Fruit fly (Drosophila melanogaster): ENCODE results near the gene CG5555.

Gene CG5555

DNA sequence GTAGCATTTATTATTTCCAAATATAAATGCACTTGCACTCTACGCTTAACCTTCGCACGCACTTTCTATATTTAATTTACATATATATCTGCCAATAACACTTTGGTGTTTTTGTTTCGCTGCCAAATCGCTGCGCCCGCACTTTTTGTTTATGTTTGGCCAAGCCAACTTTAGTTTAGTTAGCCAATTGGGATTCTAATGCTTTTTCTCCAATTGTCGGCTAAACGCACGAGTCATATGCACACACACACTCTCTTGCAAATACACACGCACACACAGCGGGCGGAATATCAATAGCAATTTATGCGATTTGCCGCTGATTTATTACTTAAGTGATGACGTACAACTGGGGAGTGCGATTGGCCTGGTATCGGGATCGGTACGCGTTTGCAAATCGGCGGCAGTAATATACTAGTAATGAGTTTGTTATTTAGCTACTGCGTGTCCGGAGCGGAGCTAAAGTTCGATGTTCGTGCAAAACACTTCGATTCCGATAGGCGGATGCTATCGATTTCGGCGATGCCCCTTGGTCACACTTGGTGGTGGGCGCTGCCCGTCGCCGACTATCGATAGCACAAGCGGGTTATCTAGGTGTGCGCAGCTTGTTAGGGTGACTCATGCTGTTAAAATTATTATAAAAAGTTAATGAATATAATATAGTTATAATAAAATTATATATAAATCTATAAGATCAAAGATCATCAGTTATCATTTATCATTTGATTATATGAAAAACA lies 46.0 kb upstream of the CG5555 start, which contains the start of gene vib (continued):
- TF ChIP-seq disco-r (GFP tag; optimal IDR thresholded peaks at IDR 0.05) (no peak), CG7786 (GFP tag; optimal IDR thresholded peaks at IDR 0.05) (no peak), zf30C (GFP tag; optimal IDR thresholded peaks at IDR 0.05) (no peak), pros (GFP tag; optimal IDR thresholded peaks at IDR 0.05) (no peak), Sox100B (GFP tag; optimal IDR thresholded peaks at IDR 0.05) (no peak), CG17568 (GFP tag; optimal IDR thresholded peaks at IDR 0.05) (peak; percentile 98), Asciz (GFP tag; optimal IDR thresholded peaks at IDR 0.05) (no peak), sc (optimal IDR thresholded peaks at IDR 0.05) (no peak), sc (GFP tag; optimal IDR thresholded peaks at IDR 0.05) (no peak), ab (GFP tag; optimal IDR thresholded peaks at IDR 0.05) (no peak), CG18599 (GFP tag; optimal IDR thresholded peaks at IDR 0.05) (no peak), CG1603 (tag; optimal IDR thresholded peaks at IDR 0.05) (peak; percentile 60), CG1529 (GFP tag; optimal IDR thresholded peaks at IDR 0.05) (no peak), CG34376 (GFP tag; optimal IDR thresholded peaks at IDR 0.05) (peak; percentile 52), CG34422 (GFP tag; IDR thresholded peaks at IDR 0.05) (peak; percentile 64; the same call in 2 of the 3 replicates), Nf-YA (GFP tag; IDR thresholded peaks at IDR 0.05) (no peak; the same call in 1 of the 2 replicates), Stat92E (GFP tag; optimal IDR thresholded peaks at IDR 0.05) (no peak), trh (GFP tag; optimal IDR thresholded peaks at IDR 0.05) (peak; percentile 1), vfl (GFP tag; optimal IDR thresholded peaks at IDR 0.05) (no peak), CG3838 (GFP tag; optimal IDR thresholded peaks at IDR 0.05) (no peak), CG11695 (GFP tag; IDR thresholded peaks at IDR 0.05) (0 out of 3 replicates have a peak, but pooled peaks have one; percentile 29), chn (GFP tag; optimal IDR thresholded peaks at IDR 0.05) (no peak), tx (GFP tag; optimal IDR thresholded peaks at IDR 0.05) (no peak), jigr1 (GFP tag; IDR thresholded peaks at IDR 0.05) (no peak), zen (tag; optimal IDR thresholded peaks at IDR 0.05) (peak; percentile 32), wdn (GFP tag; IDR thresholded peaks at IDR 0.05) (0 out of 2 replicates have a peak, but pooled peaks have one; percentile 4), onecut (GFP tag; IDR thresholded peaks at IDR 0.05) (peak; percentile 72), CG11456 (GFP tag; IDR thresholded peaks at IDR 0.05) (peak; percentile 50; the same call in 1 of the 3 replicates), CG31365 (tag; optimal IDR thresholded peaks at IDR 0.05) (no peak), fd102C (GFP tag; optimal IDR thresholded peaks at IDR 0.05) (no peak), kay (GFP tag; optimal IDR thresholded peaks at IDR 0.05) (peak; percentile 70), usp (GFP tag; optimal IDR thresholded peaks at IDR 0.05) (no peak), Tbp (GFP tag; optimal IDR thresholded peaks at IDR 0.05) (no peak), NC2α (GFP tag; optimal IDR thresholded peaks at IDR 0.05) (no peak), CG11398 (GFP tag; optimal IDR thresholded peaks at IDR 0.05) (no peak), HLH4C (GFP tag; IDR thresholded peaks at IDR 0.05; ENCODE audit: partially characterized antibody) (peak; percentile 97), Ptx1 (GFP tag; IDR thresholded peaks at IDR 0.05) (peak; percentile 25; the same call in 1 of the 2 replicates), YL-1 (GFP tag; optimal IDR thresholded peaks at IDR 0.05) (peak; percentile 42), phol (tag; optimal IDR thresholded peaks at IDR 0.05) (peak; percentile 45), dmrt11E (tag; optimal IDR thresholded peaks at IDR 0.05) (peak; percentile 29), shn (GFP tag; optimal IDR thresholded peaks at IDR 0.05) (peak; percentile 34), gro (GFP tag; optimal IDR thresholded peaks at IDR 0.05) (no peak), prd (optimal IDR thresholded peaks at IDR 0.05) (no peak), prd (GFP tag; IDR thresholded peaks at IDR 0.05) (no peak; the same call in 2 of the 3 replicates), Hand (GFP tag; optimal IDR thresholded peaks at IDR 0.05) (no peak), C15 (GFP tag; IDR thresholded peaks at IDR 0.05) (no peak), cato (GFP tag; optimal IDR thresholded peaks at IDR 0.05; ENCODE audit: borderline replicate concordance) (no peak), Mad (GFP tag; optimal IDR thresholded peaks at IDR 0.05) (peak; percentile 14), CG15696 (tag; optimal IDR thresholded peaks at IDR 0.05) (peak; percentile 53)
